Worm (Caenorhabditis elegans): ENCODE measurements around the gene W02A2.8.

Gene W02A2.8

DNA sequence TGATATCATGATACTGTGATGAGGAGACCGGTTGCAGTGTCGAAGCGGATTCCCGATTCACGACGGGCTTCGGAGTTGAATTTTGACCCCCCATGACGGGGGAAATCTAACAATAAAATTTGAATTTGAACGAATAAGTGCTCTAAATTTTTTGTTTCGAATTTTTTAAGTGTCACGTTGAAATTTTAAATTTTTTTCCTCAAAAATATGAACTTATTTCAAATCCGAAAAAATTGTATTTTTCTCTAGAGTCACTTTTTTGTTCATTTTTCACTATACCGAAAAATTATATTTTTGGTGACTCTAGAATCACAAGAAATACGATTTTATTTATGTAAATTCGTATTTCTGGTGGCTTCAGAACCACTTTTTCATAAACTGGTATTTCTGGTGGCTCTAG is at the start of gene W02A2.8:
Gene W02A2.8 (minus strand): TSS at position 101 of the 400 bp plus-strand sequence.
- no peak for TF ChIP-seq hmg-4 (GFP tag; optimal IDR thresholded peaks at IDR 0.05)
- TF ChIP-seq scrt-1 (GFP tag; IDR thresholded peaks at IDR 0.05), result no peak
- TF ChIP-seq B0310.2 (tag; optimal IDR thresholded peaks at IDR 0.05), result no peak
- TF ChIP-seq hnd-1 (tag; optimal IDR thresholded peaks at IDR 0.05), result no peak
- no peak for TF ChIP-seq hmbx-1 (tag; optimal IDR thresholded peaks at IDR 0.05)
- TF ChIP-seq ceh-13 (GFP tag; optimal IDR thresholded peaks at IDR 0.05), result no peak
- no peak for TF ChIP-seq ama-1 (optimal IDR thresholded peaks at IDR 0.05)
- TF ChIP-seq tbx-37 (GFP tag; conservative IDR thresholded peaks at IDR 0.05), result no peak
- no peak for TF ChIP-seq tbx-11 (GFP tag; IDR thresholded peaks at IDR 0.05)
- TF ChIP-seq F13C5.2 (tag; optimal IDR thresholded peaks at IDR 0.05), result no peak
- TF ChIP-seq ceh-36 (tag; optimal IDR thresholded peaks at IDR 0.05), result no peak
- TF ChIP-seq flt-1 (GFP tag; IDR thresholded peaks at IDR 0.05), result no peak
- no peak for TF ChIP-seq pes-1 (GFP tag; IDR thresholded peaks at IDR 0.05)

DNA sequence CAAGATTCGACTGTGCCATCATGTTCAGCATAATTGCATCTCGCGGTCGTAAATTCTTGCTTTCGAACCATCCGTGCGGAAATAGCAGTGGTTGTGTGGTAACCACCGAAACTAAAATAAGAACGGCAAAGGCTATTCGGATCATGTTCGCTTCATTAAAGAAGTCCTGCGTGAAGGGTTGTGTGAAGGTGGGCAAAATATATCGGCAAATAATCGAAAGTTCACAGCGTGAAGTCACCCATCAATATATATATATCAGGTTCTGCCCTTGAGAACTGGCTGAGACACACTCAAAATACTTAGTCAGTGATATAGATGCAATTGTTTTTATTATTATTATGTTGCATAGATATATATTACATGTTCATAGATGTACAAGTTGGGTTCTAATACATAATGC is 49.6 kb upstream of the W02A2.8 start, which contains the start of gene Y62E10A.19:
Gene Y62E10A.19 (minus strand): TSS at position 289 of the 400 bp plus-strand sequence.
- TF ChIP-seq F13C5.2 (tag; optimal IDR thresholded peaks at IDR 0.05) (no peak), ceh-36 (tag; optimal IDR thresholded peaks at IDR 0.05) (no peak), hnd-1 (tag; optimal IDR thresholded peaks at IDR 0.05) (no peak), aly-1 (tag; optimal IDR thresholded peaks at IDR 0.05) (no peak), B0310.2 (tag; optimal IDR thresholded peaks at IDR 0.05) (no peak), pes-1 (GFP tag; IDR thresholded peaks at IDR 0.05) (no peak), tbx-37 (GFP tag; conservative IDR thresholded peaks at IDR 0.05) (no peak), scrt-1 (GFP tag; IDR thresholded peaks at IDR 0.05) (no peak), hmg-4 (GFP tag; optimal IDR thresholded peaks at IDR 0.05) (no peak), flt-1 (GFP tag; IDR thresholded peaks at IDR 0.05) (no peak), hmbx-1 (tag; optimal IDR thresholded peaks at IDR 0.05) (no peak), sea-1 (GFP tag; conservative IDR thresholded peaks at IDR 0.05) (no peak), ets-7 (tag; optimal IDR thresholded peaks at IDR 0.05) (no peak), ama-1 (optimal IDR thresholded peaks at IDR 0.05) (no peak), tbx-11 (GFP tag; IDR thresholded peaks at IDR 0.05) (no peak)

DNA sequence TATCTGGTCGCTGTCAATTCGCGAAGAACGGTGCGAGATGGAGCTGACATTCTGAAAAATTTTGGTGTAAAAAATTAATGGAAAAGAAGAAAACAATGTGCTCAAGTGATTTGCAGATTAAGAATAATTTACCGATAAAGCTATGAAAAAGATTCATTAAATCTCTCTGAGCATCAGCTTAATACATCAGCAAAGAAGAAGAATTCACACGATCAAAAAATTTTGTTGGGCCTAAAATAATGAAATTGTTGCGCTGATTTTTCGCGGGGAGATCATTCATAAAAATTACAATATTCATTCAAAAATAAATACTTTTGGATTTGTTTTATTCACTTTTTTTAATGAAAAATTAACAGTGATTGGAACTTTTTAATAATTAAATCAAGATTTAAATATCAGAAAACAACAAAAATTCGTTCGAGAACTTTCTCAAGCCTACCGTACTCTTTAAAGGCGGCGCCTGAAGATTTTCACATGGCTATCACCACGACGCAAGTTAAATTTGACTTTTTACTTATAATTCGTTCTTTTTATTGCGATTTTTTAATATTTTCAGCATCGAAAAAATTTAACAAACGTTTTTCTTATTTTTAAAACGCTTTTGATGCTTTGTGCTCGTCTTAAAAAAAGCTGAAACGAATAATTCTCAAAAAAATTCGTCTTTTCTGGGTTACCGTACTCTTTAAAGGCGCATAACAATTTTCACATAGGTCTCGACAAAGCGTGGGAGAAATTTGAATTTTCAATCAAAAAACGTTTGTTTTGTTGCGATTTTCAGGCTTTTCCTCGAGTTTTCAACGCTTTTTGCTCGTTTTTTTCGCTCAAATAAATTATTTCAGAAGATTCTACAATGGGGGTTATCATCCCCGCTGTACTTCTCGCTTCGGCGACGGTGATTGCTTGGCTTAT is 42.3 kb upstream of the W02A2.8 start, which contains the start of the genes memi-2 and cyp-31A5:
Gene memi-2 (minus strand): TSS at position 51 of the 909 bp plus-strand sequence.
Gene cyp-31A5 (plus strand): TSS at position 834 of the 909 bp plus-strand sequence.
- no peak for TF ChIP-seq hmbx-1 (tag; optimal IDR thresholded peaks at IDR 0.05)

DNA sequence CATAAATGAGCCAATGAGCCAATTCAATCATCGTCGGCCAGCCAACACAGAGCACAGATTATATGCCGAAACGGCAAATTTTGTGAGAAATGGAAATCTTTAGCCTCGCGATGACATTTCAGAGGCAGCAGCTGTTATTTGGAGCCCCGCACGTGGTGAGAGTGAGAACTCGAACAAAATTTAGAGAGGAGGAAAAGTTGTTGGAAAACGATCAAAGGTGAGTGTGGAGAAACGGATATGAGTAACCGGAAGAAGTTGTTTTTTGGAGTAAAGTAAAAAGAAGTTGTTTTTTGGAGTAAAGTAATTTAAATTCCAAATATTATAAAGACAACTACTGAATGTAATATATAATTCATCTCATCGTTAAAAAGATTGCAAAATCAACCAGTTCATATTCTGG is 40.3 kb upstream of the W02A2.8 start, which contains the start of gene Y62E10A.13:
Gene Y62E10A.13 (minus strand): TSS at position 326 of the 400 bp plus-strand sequence.
- no peak for TF ChIP-seq ama-1 (optimal IDR thresholded peaks at IDR 0.05)
- no peak for TF ChIP-seq flt-1 (GFP tag; IDR thresholded peaks at IDR 0.05)
- TF ChIP-seq ets-7 (tag; optimal IDR thresholded peaks at IDR 0.05), result no peak

DNA sequence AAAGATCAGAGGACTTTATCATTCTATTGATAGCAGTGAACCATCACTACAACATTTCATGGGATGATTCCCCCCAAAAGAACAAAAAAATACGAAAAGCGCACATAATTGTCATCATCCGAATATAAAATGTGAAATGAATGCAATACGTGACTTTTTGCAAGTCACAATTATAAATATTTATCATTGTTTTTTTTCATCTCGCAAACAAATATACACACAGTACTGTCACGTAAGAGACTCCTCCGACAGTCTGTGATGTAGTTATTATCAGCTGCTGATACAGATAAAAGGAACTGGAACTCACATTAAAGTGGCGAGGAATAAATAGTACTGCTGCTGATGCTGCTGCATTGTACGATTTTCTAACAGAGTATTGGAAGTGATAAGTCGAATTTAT is 38.0 kb upstream of the W02A2.8 start:
- TF ChIP-seq hmg-4 (GFP tag; optimal IDR thresholded peaks at IDR 0.05), result no peak
- no peak for TF ChIP-seq hmbx-1 (tag; optimal IDR thresholded peaks at IDR 0.05)
- no peak for TF ChIP-seq tra-4 (tag; optimal IDR thresholded peaks at IDR 0.05)

DNA sequence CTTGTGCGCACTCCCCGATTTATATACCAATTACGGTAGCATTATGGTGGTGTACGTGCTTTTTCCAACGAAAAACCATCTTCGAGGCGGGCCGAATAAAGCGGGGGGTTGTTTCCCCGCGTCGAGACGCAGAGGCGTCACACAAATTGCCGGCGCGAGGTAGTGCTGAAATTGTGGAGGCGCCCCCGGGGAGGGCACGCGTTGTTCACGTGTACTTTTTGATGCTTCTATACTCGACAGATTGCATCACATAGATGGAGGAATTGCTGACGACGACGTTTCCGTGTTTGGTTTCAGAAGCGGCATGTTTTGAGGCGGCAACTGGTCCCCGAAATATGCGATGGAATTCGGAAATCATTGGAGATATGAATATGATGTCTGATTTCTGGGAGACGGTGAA is 36.9 kb upstream of the W02A2.8 start:
- no peak for TF ChIP-seq pes-1 (GFP tag; IDR thresholded peaks at IDR 0.05)
- TF ChIP-seq tbx-37 (GFP tag; conservative IDR thresholded peaks at IDR 0.05), result no peak
- peak; percentile 10 for TF ChIP-seq F13C5.2 (tag; optimal IDR thresholded peaks at IDR 0.05)
- no peak for TF ChIP-seq tra-4 (tag; optimal IDR thresholded peaks at IDR 0.05)
- TF ChIP-seq hmg-4 (GFP tag; optimal IDR thresholded peaks at IDR 0.05), result peak; percentile 53
- no peak for TF ChIP-seq tbx-11 (GFP tag; IDR thresholded peaks at IDR 0.05)
- TF ChIP-seq flt-1 (GFP tag; IDR thresholded peaks at IDR 0.05), result no peak
- no peak for TF ChIP-seq scrt-1 (GFP tag; IDR thresholded peaks at IDR 0.05)
- no peak for TF ChIP-seq ets-7 (tag; optimal IDR thresholded peaks at IDR 0.05)
- TF ChIP-seq sea-1 (GFP tag; conservative IDR thresholded peaks at IDR 0.05), result no peak
- no peak for TF ChIP-seq aly-1 (tag; optimal IDR thresholded peaks at IDR 0.05)
- TF ChIP-seq ceh-13 (GFP tag; optimal IDR thresholded peaks at IDR 0.05), result no peak

DNA sequence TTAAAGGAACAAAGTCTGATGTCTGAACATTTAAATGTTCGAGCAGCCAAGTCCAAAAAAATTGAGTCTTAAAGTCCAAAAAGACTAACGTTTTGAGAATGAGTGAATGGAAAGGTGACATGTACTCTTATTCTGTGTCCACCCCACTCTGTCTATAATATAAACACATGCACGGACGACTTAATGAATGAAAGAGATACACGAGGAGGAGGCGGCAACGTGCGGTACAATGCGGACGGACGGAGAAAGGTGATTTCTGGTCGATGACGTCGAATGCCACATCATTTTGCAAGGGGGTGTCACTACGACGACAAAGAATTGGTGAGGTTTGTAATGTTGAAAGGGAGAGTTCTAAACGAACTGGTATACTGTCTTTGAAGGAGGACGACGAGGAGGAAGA is 36.3 kb upstream of the W02A2.8 start:
- TF ChIP-seq aly-1 (tag; optimal IDR thresholded peaks at IDR 0.05) (no peak), ceh-36 (tag; optimal IDR thresholded peaks at IDR 0.05) (no peak), hmbx-1 (tag; optimal IDR thresholded peaks at IDR 0.05) (no peak), tbx-37 (GFP tag; conservative IDR thresholded peaks at IDR 0.05) (no peak), ceh-13 (GFP tag; optimal IDR thresholded peaks at IDR 0.05) (no peak), tbx-11 (GFP tag; IDR thresholded peaks at IDR 0.05) (no peak), F13C5.2 (tag; optimal IDR thresholded peaks at IDR 0.05) (no peak), hmg-4 (GFP tag; optimal IDR thresholded peaks at IDR 0.05) (no peak), B0310.2 (tag; optimal IDR thresholded peaks at IDR 0.05) (no peak), sea-1 (GFP tag; conservative IDR thresholded peaks at IDR 0.05) (no peak), scrt-1 (GFP tag; IDR thresholded peaks at IDR 0.05) (no peak)

DNA sequence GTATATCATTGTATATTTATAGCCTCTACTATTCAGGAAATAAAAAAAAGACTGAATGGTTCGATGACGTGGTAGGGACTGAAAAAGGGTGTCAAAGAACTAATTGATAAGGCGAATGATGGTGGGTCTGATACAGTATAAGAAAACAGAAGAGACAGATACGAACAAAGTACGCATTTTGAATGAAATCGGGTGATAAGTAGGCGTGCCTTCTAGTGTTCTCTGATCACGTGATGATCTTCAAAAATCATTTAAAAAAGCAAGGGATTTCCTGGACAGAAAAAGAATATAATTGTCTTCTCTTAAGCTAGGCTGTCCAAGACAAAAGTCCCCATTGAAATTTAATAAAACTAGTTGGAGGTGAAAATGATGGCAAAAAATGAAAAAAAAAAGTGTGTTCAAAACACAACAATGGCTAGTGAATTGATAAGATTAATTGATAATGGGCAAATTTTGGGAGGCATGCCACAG is 34.9 kb upstream of the W02A2.8 start:
- TF ChIP-seq pes-1 (GFP tag; IDR thresholded peaks at IDR 0.05), result no peak
- no peak for TF ChIP-seq tbx-37 (GFP tag; conservative IDR thresholded peaks at IDR 0.05)
- no peak for TF ChIP-seq hmg-4 (GFP tag; optimal IDR thresholded peaks at IDR 0.05)
- no peak for TF ChIP-seq hnd-1 (tag; optimal IDR thresholded peaks at IDR 0.05)
- TF ChIP-seq flt-1 (GFP tag; IDR thresholded peaks at IDR 0.05), result no peak
- no peak for TF ChIP-seq hmbx-1 (tag; optimal IDR thresholded peaks at IDR 0.05)
- no peak for TF ChIP-seq ama-1 (optimal IDR thresholded peaks at IDR 0.05)
- no peak for TF ChIP-seq F13C5.2 (tag; optimal IDR thresholded peaks at IDR 0.05)
- no peak for TF ChIP-seq scrt-1 (GFP tag; IDR thresholded peaks at IDR 0.05)
- no peak for TF ChIP-seq ets-7 (tag; optimal IDR thresholded peaks at IDR 0.05)
- no peak for TF ChIP-seq tbx-11 (GFP tag; IDR thresholded peaks at IDR 0.05)
- TF ChIP-seq aly-1 (tag; optimal IDR thresholded peaks at IDR 0.05), result no peak

All from whole organism, early embryonic.